Fruit fly (Drosophila melanogaster): Measurements from ENCODE around the gene btn.
A peak's percentile ranks its signal among the peaks of the same experiment; 100 is the strongest.

The btn gene

dm6 chr3R:22546017-22546416, 40.4 kb downstream of the btn start:
- TF ChIP-seq Pif1A (GFP tag; optimal IDR thresholded peaks at IDR 0.05) = no peak
- TF ChIP-seq Snoo (tag; optimal IDR thresholded peaks at IDR 0.05) = no peak
- TF ChIP-seq D1 (tag; optimal IDR thresholded peaks at IDR 0.05) = no peak
- no peak for TF ChIP-seq gl (tag; optimal IDR thresholded peaks at IDR 0.05)

dm6 chr3R:22542773-22543411, 43.5 kb downstream of the btn start:
- TF ChIP-seq D1 (tag; optimal IDR thresholded peaks at IDR 0.05) (no peak), Ets98B (GFP tag; IDR thresholded peaks at IDR 0.05) (no peak), CG9948 (tag; optimal IDR thresholded peaks at IDR 0.05) (no peak), rn (GFP tag; IDR thresholded peaks at IDR 0.05) (no peak), Pif1A (GFP tag; optimal IDR thresholded peaks at IDR 0.05) (no peak), CG8159 (tag; optimal IDR thresholded peaks at IDR 0.05) (no peak), CG15710 (tag; optimal IDR thresholded peaks at IDR 0.05) (no peak), fd96Ca (GFP tag; IDR thresholded peaks at IDR 0.05) (no peak), gl (tag; optimal IDR thresholded peaks at IDR 0.05) (no peak)

dm6 chr3R:22540686-22541085, 45.7 kb downstream of the btn start:
- TF ChIP-seq D1 (tag; optimal IDR thresholded peaks at IDR 0.05) = no peak
- no peak for TF ChIP-seq CG12605 (GFP tag; IDR thresholded peaks at IDR 0.05)
- TF ChIP-seq CG10348 (GFP tag; IDR thresholded peaks at IDR 0.05) = no peak
- TF ChIP-seq CG9948 (tag; optimal IDR thresholded peaks at IDR 0.05) = no peak
- TF ChIP-seq rn (GFP tag; IDR thresholded peaks at IDR 0.05) = no peak
- no peak for TF ChIP-seq CG8301 (tag; optimal IDR thresholded peaks at IDR 0.05)
- no peak for TF ChIP-seq CG13204 (GFP tag; optimal IDR thresholded peaks at IDR 0.05)

- TF ChIP-seq CG14655 (GFP tag; optimal IDR thresholded peaks at IDR 0.05) (no peak), D1 (tag; optimal IDR thresholded peaks at IDR 0.05) (no peak), CG10348 (GFP tag; IDR thresholded peaks at IDR 0.05) (no peak), CG34367 (tag; optimal IDR thresholded peaks at IDR 0.05) (no peak), rn (GFP tag; IDR thresholded peaks at IDR 0.05) (no peak), Pif1A (GFP tag; optimal IDR thresholded peaks at IDR 0.05) (no peak), fd96Ca (GFP tag; IDR thresholded peaks at IDR 0.05) (no peak), Pif1B (GFP tag; optimal IDR thresholded peaks at IDR 0.05) (no peak), CG12605 (GFP tag; IDR thresholded peaks at IDR 0.05) (no peak), Ets98B (GFP tag; IDR thresholded peaks at IDR 0.05) (no peak), Snoo (tag; optimal IDR thresholded peaks at IDR 0.05) (no peak), CG9948 (tag; optimal IDR thresholded peaks at IDR 0.05) (no peak), CG13204 (GFP tag; optimal IDR thresholded peaks at IDR 0.05) (peak; percentile 84), CG32121 (GFP tag; IDR thresholded peaks at IDR 0.05) (no peak), EcR (GFP tag; optimal IDR thresholded peaks at IDR 0.05) (peak; percentile 74), CG8159 (tag; optimal IDR thresholded peaks at IDR 0.05) (peak; percentile 5), CG15710 (tag; optimal IDR thresholded peaks at IDR 0.05) (peak; percentile 13), CG17806 (tag; optimal IDR thresholded peaks at IDR 0.05) (no peak), CG8301 (tag; optimal IDR thresholded peaks at IDR 0.05) (no peak), gl (tag; optimal IDR thresholded peaks at IDR 0.05) (peak; percentile 3), CG4496 (GFP tag; IDR thresholded peaks at IDR 0.05) (no peak)
These were observed 46.7 kb downstream of the btn start, which contains the start of gene CG5326 for dm6 chr3R:22539762-22540161. CG5326 (minus strand) TSS chr3R:22539919.

- no peak for TF ChIP-seq fd96Ca (GFP tag; IDR thresholded peaks at IDR 0.05)
- TF ChIP-seq CG17806 (tag; optimal IDR thresholded peaks at IDR 0.05) = peak; percentile 1
- TF ChIP-seq CG14655 (GFP tag; optimal IDR thresholded peaks at IDR 0.05) = no peak
- no peak for TF ChIP-seq CG32121 (GFP tag; IDR thresholded peaks at IDR 0.05)
- TF ChIP-seq CG12605 (GFP tag; IDR thresholded peaks at IDR 0.05) = no peak
- TF ChIP-seq CG15710 (tag; optimal IDR thresholded peaks at IDR 0.05) = peak; percentile 23
- peak; percentile 17 for TF ChIP-seq CG9948 (tag; optimal IDR thresholded peaks at IDR 0.05)
- TF ChIP-seq CG34367 (tag; optimal IDR thresholded peaks at IDR 0.05) = no peak
- no peak for TF ChIP-seq Ets98B (GFP tag; IDR thresholded peaks at IDR 0.05)
- peak; percentile 50 for TF ChIP-seq CG8159 (tag; optimal IDR thresholded peaks at IDR 0.05)
- no peak for TF ChIP-seq gl (tag; optimal IDR thresholded peaks at IDR 0.05)
- TF ChIP-seq CG8301 (tag; optimal IDR thresholded peaks at IDR 0.05) = no peak
- TF ChIP-seq Pif1A (GFP tag; optimal IDR thresholded peaks at IDR 0.05) = peak; percentile 16
- TF ChIP-seq D1 (tag; optimal IDR thresholded peaks at IDR 0.05) = no peak
These were observed 47.5 kb downstream of the btn start for dm6 chr3R:22538877-22539276.

- TF ChIP-seq CG15710 (tag; optimal IDR thresholded peaks at IDR 0.05) (peak; percentile 83), gl (tag; optimal IDR thresholded peaks at IDR 0.05) (peak; percentile 64), CG14655 (GFP tag; optimal IDR thresholded peaks at IDR 0.05) (peak; percentile 38), EcR (GFP tag; optimal IDR thresholded peaks at IDR 0.05) (peak; percentile 81), CG8159 (tag; optimal IDR thresholded peaks at IDR 0.05) (peak; percentile 89), CG4496 (GFP tag; IDR thresholded peaks at IDR 0.05) (no peak), Pif1B (GFP tag; optimal IDR thresholded peaks at IDR 0.05) (peak; percentile 47), Ets98B (GFP tag; IDR thresholded peaks at IDR 0.05) (no peak), CG9948 (tag; optimal IDR thresholded peaks at IDR 0.05) (peak; percentile 82), CG8301 (tag; optimal IDR thresholded peaks at IDR 0.05) (no peak), CG10348 (GFP tag; IDR thresholded peaks at IDR 0.05) (no peak), D1 (tag; optimal IDR thresholded peaks at IDR 0.05) (peak; percentile 39), Snoo (tag; optimal IDR thresholded peaks at IDR 0.05) (peak; percentile 54), rn (GFP tag; IDR thresholded peaks at IDR 0.05) (no peak), CG32121 (GFP tag; IDR thresholded peaks at IDR 0.05) (no peak), fd96Ca (GFP tag; IDR thresholded peaks at IDR 0.05) (no peak), Pif1A (GFP tag; optimal IDR thresholded peaks at IDR 0.05) (peak; percentile 59), CG12605 (GFP tag; IDR thresholded peaks at IDR 0.05) (no peak), CG17806 (tag; optimal IDR thresholded peaks at IDR 0.05) (peak; percentile 89), CG13204 (GFP tag; optimal IDR thresholded peaks at IDR 0.05) (peak; percentile 52), CG34367 (tag; optimal IDR thresholded peaks at IDR 0.05) (peak; percentile 80)
These were observed 49.7 kb downstream of the btn start for dm6 chr3R:22536504-22537423.

Data from whole organism, pupa.